Worm (Caenorhabditis elegans) whole organism, midembryonic: ENCODE data around the gene sru-37.

Experiments
- T22C8.4 ChIP-seq: fragments of 200-800 bp; sonication (Bioruptor generic); IDR thresholded peaks from 2 replicates; pipeline ENCODE4 v1.3.6; 2022; ENCODE audit warnings: missing genetic modification characterization, missing compliant biosample characterization
- cog-1 ChIP-seq: sonication (generic microtip); optimal IDR thresholded peaks from 2 replicates; lab custom pipeline; 2016; ENCODE audit warnings: missing genetic modification characterization, missing compliant biosample characterization
- flt-1 ChIP-seq: fragments of 200-800 bp; sonication (Bioruptor generic); IDR thresholded peaks from 2 replicates; pipeline ENCODE4 v1.3.6; 2022; ENCODE audit warnings: missing genetic modification characterization, missing compliant biosample characterization
- klf-2 ChIP-seq: fragments of 200-800 bp; sonication (Bioruptor generic); conservative IDR thresholded peaks from 2 replicates; pipeline ENCODE4 v1.3.6; 2022; ENCODE audit warnings: missing genetic modification reagents, missing genetic modification characterization, missing compliant biosample characterization
- med-1 ChIP-seq: sonication (generic microtip); optimal IDR thresholded peaks from 2 replicates; lab custom pipeline; 2017; ENCODE audit warnings: missing genetic modification characterization, mild to moderate bottlenecking, missing compliant biosample characterization, antibody characterized with exemption, missing genetic modification reagents; ENCODE audit not compliant: insufficient read depth
- ref-1 ChIP-seq: fragments of 200-800 bp; sonication (Bioruptor generic); conservative IDR thresholded peaks from 2 replicates; pipeline ENCODE4 v1.3.6; 2022; ENCODE audit warnings: missing genetic modification reagents, missing genetic modification characterization, missing compliant biosample characterization
- tab-1 ChIP-seq: fragments of 200-800 bp; sonication (Bioruptor generic); IDR thresholded peaks from 2 replicates; pipeline ENCODE4 v1.3.6; 2022; ENCODE audit warnings: missing genetic modification characterization, missing compliant biosample characterization
- ztf-23 ChIP-seq: fragments of 200-800 bp; sonication (Bioruptor generic); IDR thresholded peaks from 2 replicates; pipeline ENCODE4 v1.3.6; 2022; ENCODE audit warnings: missing genetic modification reagents, missing genetic modification characterization, missing compliant biosample characterization
- ztf-29 ChIP-seq: fragments of 200-800 bp; sonication (Bioruptor generic); IDR thresholded peaks from 2 replicates; pipeline ENCODE4 v1.3.6; 2022; ENCODE audit warnings: missing genetic modification reagents, missing genetic modification characterization, missing compliant biosample characterization

- TF ChIP-seq cog-1 (no peak), ref-1 (GFP tag; lab: Robert Waterston, UW) (no peak), ztf-29 (no peak), med-1 (GFP tag; lab: Kevin White, UChicago) (no peak), flt-1 (no peak), ztf-23 (GFP tag; lab: Robert Waterston, UW) (no peak), tab-1 (GFP tag; lab: Robert Waterston, UW) (no peak), T22C8.4 (no peak), klf-2 (GFP tag; lab: Robert Waterston, UW) (no peak)
These were observed 11.1 kb downstream of the sru-37 start, which contains the start of gene sru-31 for ce11 chrV:9816390-9816789.
